Worm (Caenorhabditis elegans) whole organism, L4/young adult: ENCODE data around the gene srh-258.

Experiments used
- W03F9.2 ChIP-seq: fragments of 150-350 bp; optimal IDR thresholded peaks from 2 replicates; lab custom pipeline; 2014; ENCODE audit warnings: missing biosample characterization, missing genetic modification characterization
- dao-5 ChIP-seq: sonication (generic microtip); optimal IDR thresholded peaks from 2 replicates; lab custom pipeline; 2016; ENCODE audit warnings: missing genotype, missing genetic modification characterization, moderate library complexity, missing compliant biosample characterization
- him-1 ChIP-seq: sonication (generic microtip); optimal IDR thresholded peaks from 2 replicates; lab custom pipeline; 2016; ENCODE audit warnings: missing genotype, missing genetic modification reagents, missing genetic modification characterization, missing compliant biosample characterization

DNA sequence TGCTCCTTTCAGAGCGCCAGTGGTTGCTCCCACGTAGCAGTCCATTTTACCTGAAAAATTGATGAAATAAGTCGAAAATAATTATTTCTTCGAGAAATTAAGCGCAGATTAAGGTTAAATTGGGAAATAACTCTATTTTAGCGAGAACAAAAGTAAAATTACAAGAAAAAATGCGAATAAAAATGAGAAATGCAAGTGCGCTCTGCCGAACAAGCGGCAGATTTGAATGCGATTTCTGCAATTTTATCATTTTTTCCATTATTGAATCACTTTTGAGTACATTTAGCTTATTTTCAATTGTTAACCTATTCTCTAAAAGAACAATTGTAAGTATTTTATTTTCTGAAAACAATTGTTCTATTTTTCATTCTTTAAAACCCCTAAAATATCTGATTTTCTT, 10.1 kb upstream of the srh-258 start, which contains the start of gene T06E6.1:
- TF ChIP-seq him-1 (tag; lab: Kevin White, UChicago) = no peak
- TF ChIP-seq dao-5 = no peak
- no peak for TF ChIP-seq W03F9.2
